Fruit fly (Drosophila melanogaster) whole organism, embryonic: Measurements from ENCODE around the gene Dpm2.

Experiments used
- Ada2b ChIP-seq: fragments of 200-800 bp; sonication (Bioruptor generic); IDR thresholded peaks from 2 replicates; pipeline ENCODE4 v1.3.6; 2022; ENCODE audit warnings: missing biosample characterization, missing genetic modification characterization
- Adf1 ChIP-seq: fragments of 200-800 bp; sonication (Bioruptor generic); IDR thresholded peaks from 2 replicates; pipeline ENCODE4 v1.3.6; 2022; ENCODE audit warnings: missing biosample characterization, missing genetic modification characterization
- Atf-2 ChIP-seq: fragments of 200-800 bp; sonication (Bioruptor generic); optimal IDR thresholded peaks from 2 replicates; lab custom pipeline; 2016; ENCODE audit warnings: missing biosample characterization, missing genetic modification characterization
- CG10147 ChIP-seq: fragments of 200-800 bp; sonication (Bioruptor generic); optimal IDR thresholded peaks from 2 replicates; lab custom pipeline; 2019; ENCODE audit warnings: missing biosample characterization, mild to moderate bottlenecking, missing genetic modification characterization, moderate library complexity
- CG1024 ChIP-seq: fragments of 200-800 bp; sonication (Bioruptor generic); IDR thresholded peaks from 2 replicates; pipeline ENCODE4 v1.3.6; 2022; ENCODE audit warnings: missing biosample characterization, missing genetic modification characterization
- CG12071 ChIP-seq: fragments of 200-800 bp; sonication (Bioruptor generic); optimal IDR thresholded peaks from 3 replicates; lab custom pipeline; 2018; ENCODE audit warnings: missing biosample characterization, mild to moderate bottlenecking, missing genetic modification characterization
- CG1233 ChIP-seq: fragments of 200-800 bp; sonication (Bioruptor generic); optimal IDR thresholded peaks from 4 replicates; lab custom pipeline; 2018; ENCODE audit warnings: missing biosample characterization, mild to moderate bottlenecking, missing genetic modification characterization
- CG13123 ChIP-seq: fragments of 200-800 bp; sonication (Bioruptor generic); optimal IDR thresholded peaks from 2 replicates; lab custom pipeline; 2016; ENCODE audit warnings: missing biosample characterization, missing genetic modification characterization
- CG13624 ChIP-seq: fragments of 200-800 bp; sonication (Bioruptor generic); optimal IDR thresholded peaks from 2 replicates; lab custom pipeline; 2016; ENCODE audit warnings: missing biosample characterization, missing genetic modification characterization
- CG13775 ChIP-seq: fragments of 200-800 bp; sonication (Bioruptor generic); optimal IDR thresholded peaks from 3 replicates; lab custom pipeline; 2017; ENCODE audit warnings: missing biosample characterization, mild to moderate bottlenecking, missing genetic modification characterization
- CG14050 ChIP-seq: fragments of 200-800 bp; sonication (Bioruptor generic); IDR thresholded peaks from 3 replicates; pipeline ENCODE4 v1.3.6; 2022; ENCODE audit warnings: missing biosample characterization, missing genetic modification characterization
- CG15269 ChIP-seq: fragments of 200-800 bp; sonication (Bioruptor generic); optimal IDR thresholded peaks from 2 replicates; lab custom pipeline; 2018; ENCODE audit warnings: missing biosample characterization, mild to moderate bottlenecking, missing genetic modification characterization, moderate library complexity
- CG17612 ChIP-seq: fragments of 200-800 bp; sonication (Bioruptor generic); IDR thresholded peaks from 2 replicates; pipeline ENCODE4 v1.3.6; 2022; ENCODE audit warnings: missing biosample characterization, missing genetic modification characterization
- CG17829 ChIP-seq: fragments of 200-800 bp; optimal IDR thresholded peaks from 2 replicates; lab custom pipeline; 2019; ENCODE audit warnings: missing biosample characterization, mild to moderate bottlenecking, missing genetic modification characterization, moderate library complexity
- CG2199 ChIP-seq: fragments of 200-800 bp; sonication (Bioruptor generic); IDR thresholded peaks from 3 replicates; pipeline ENCODE4 v1.3.6; 2022; ENCODE audit warnings: missing biosample characterization, missing genetic modification characterization
- CG33557 ChIP-seq: fragments of 200-800 bp; sonication (Bioruptor generic); optimal IDR thresholded peaks from 2 replicates; lab custom pipeline; 2019; ENCODE audit warnings: missing biosample characterization, mild to moderate bottlenecking, missing genetic modification characterization, moderate library complexity
- CG4282 ChIP-seq: fragments of 200-800 bp; sonication (Bioruptor generic); optimal IDR thresholded peaks from 2 replicates; lab custom pipeline; 2016; ENCODE audit warnings: missing biosample characterization, missing genetic modification characterization
- CG4404 ChIP-seq: fragments of 200-800 bp; sonication (Bioruptor generic); IDR thresholded peaks from 2 replicates; pipeline ENCODE4 v1.3.6; 2022; ENCODE audit warnings: missing biosample characterization, missing genetic modification characterization
- CG5180 ChIP-seq: fragments of 200-800 bp; sonication (Bioruptor generic); optimal IDR thresholded peaks from 3 replicates; lab custom pipeline; 2017; ENCODE audit warnings: missing biosample characterization, missing genetic modification characterization, mild to moderate bottlenecking, moderate library complexity, missing genetic modification reagents
- CG5245 ChIP-seq: fragments of 200-800 bp; sonication (Bioruptor generic); optimal IDR thresholded peaks from 3 replicates; lab custom pipeline; 2016; ENCODE audit warnings: missing biosample characterization, missing genetic modification characterization
- CG6272 ChIP-seq: fragments of 200-800 bp; sonication (Bioruptor generic); IDR thresholded peaks from 2 replicates; pipeline ENCODE4 v1.3.6; 2022; ENCODE audit warnings: missing biosample characterization, missing genetic modification characterization
- CG6654 ChIP-seq: fragments of 200-800 bp; sonication (Bioruptor generic); optimal IDR thresholded peaks from 2 replicates; lab custom pipeline; 2017; ENCODE audit warnings: missing biosample characterization, mild to moderate bottlenecking, missing genetic modification characterization
- CG7928 ChIP-seq: fragments of 200-800 bp; sonication (Bioruptor generic); optimal IDR thresholded peaks from 2 replicates; lab custom pipeline; 2017; ENCODE audit warnings: missing biosample characterization, mild to moderate bottlenecking, missing genetic modification characterization
- CG9609 ChIP-seq: fragments of 200-800 bp; sonication (Bioruptor generic); optimal IDR thresholded peaks from 3 replicates; lab custom pipeline; 2016; ENCODE audit warnings: missing biosample characterization, missing genetic modification characterization
- D19B ChIP-seq: fragments of 200-800 bp; sonication (Bioruptor generic); optimal IDR thresholded peaks from 2 replicates; lab custom pipeline; 2017; ENCODE audit warnings: missing biosample characterization, mild to moderate bottlenecking, missing genetic modification characterization
- Drgx ChIP-seq: fragments of 200-800 bp; sonication (Bioruptor generic); IDR thresholded peaks from 2 replicates; pipeline ENCODE4 v1.3.6; 2022; ENCODE audit warnings: missing biosample characterization, missing genetic modification characterization
- H15 ChIP-seq: fragments of 200-800 bp; sonication (Bioruptor generic); IDR thresholded peaks from 3 replicates; pipeline ENCODE4 v1.3.6; 2022; ENCODE audit warnings: missing biosample characterization, missing genetic modification characterization
- Hand ChIP-seq: fragments of 200-800 bp; sonication (Bioruptor generic); optimal IDR thresholded peaks from 2 replicates; lab custom pipeline; 2017; ENCODE audit warnings: mild to moderate bottlenecking, missing biosample characterization, missing genetic modification reagents, missing genetic modification characterization
- Hr78 ChIP-seq, 2 experiments: fragments of 200-800 bp in 1 of 2; fragments of >200 bp in 1 of 2; sonication (Bioruptor generic) in 1 of 2; optimal IDR thresholded peaks; 2 replicates each; lab custom pipeline; 2017 to 2019; ENCODE audit warnings: missing biosample characterization in 2 of 2, missing genetic modification characterization in 2 of 2, mild to moderate bottlenecking in 1 of 2, moderate library complexity in 1 of 2
- Kr ChIP-seq: fragments of 200-800 bp; sonication (Bioruptor generic); optimal IDR thresholded peaks from 2 replicates; lab custom pipeline; 2017; ENCODE audit warnings: missing biosample characterization, mild to moderate bottlenecking, missing genetic modification characterization
- Lpt ChIP-seq: fragments of >200 bp; optimal IDR thresholded peaks from 2 replicates; lab custom pipeline; 2018; ENCODE audit warnings: missing biosample characterization, missing genetic modification characterization
- Mes4 ChIP-seq: fragments of 200-800 bp; sonication (Bioruptor generic); optimal IDR thresholded peaks from 2 replicates; lab custom pipeline; 2016; ENCODE audit warnings: missing biosample characterization, missing genetic modification characterization
- PHDP ChIP-seq: fragments of 200-800 bp; sonication (Bioruptor generic); optimal IDR thresholded peaks from 3 replicates; lab custom pipeline; 2018; ENCODE audit warnings: missing biosample characterization, mild to moderate bottlenecking, missing genetic modification characterization, moderate library complexity
- Ravus ChIP-seq: fragments of 200-800 bp; sonication (Bioruptor generic); IDR thresholded peaks from 2 replicates; pipeline ENCODE4 v1.3.6; 2022; ENCODE audit warnings: missing biosample characterization, missing genetic modification characterization
- Sry-β ChIP-seq: fragments of 200-800 bp; sonication (Bioruptor generic); optimal IDR thresholded peaks from 2 replicates; lab custom pipeline; 2018; ENCODE audit warnings: missing biosample characterization, mild to moderate bottlenecking, missing genetic modification characterization, moderate library complexity
- Xbp1 ChIP-seq: fragments of 200-800 bp; sonication (Bioruptor generic); optimal IDR thresholded peaks from 3 replicates; lab custom pipeline; 2016; ENCODE audit warnings: missing biosample characterization, mild to moderate bottlenecking, missing genetic modification characterization
- ara ChIP-seq: fragments of 200-800 bp; sonication (Bioruptor generic); IDR thresholded peaks from 2 replicates; pipeline ENCODE4 v1.3.6; 2022; ENCODE audit warnings: missing biosample characterization, missing genetic modification characterization
- ato ChIP-seq: fragments of 200-800 bp; sonication (Bioruptor generic); IDR thresholded peaks from 2 replicates; pipeline ENCODE4 v1.3.6; 2022; ENCODE audit warnings: missing biosample characterization, missing genetic modification characterization; ENCODE audit not compliant: partially characterized antibody
- br ChIP-seq: fragments of >200 bp; optimal IDR thresholded peaks from 2 replicates; lab custom pipeline; 2017
- danr ChIP-seq: fragments of 200-800 bp; sonication (Bioruptor generic); IDR thresholded peaks from 2 replicates; pipeline ENCODE4 v1.3.6; 2022; ENCODE audit warnings: missing biosample characterization, missing genetic modification characterization
- dysf ChIP-seq: fragments of 200-800 bp; sonication (Bioruptor generic); IDR thresholded peaks from 3 replicates; pipeline ENCODE4 v1.3.6; 2022; ENCODE audit warnings: missing biosample characterization, missing genetic modification characterization
- lov ChIP-seq, 2 experiments: fragments of 200-800 bp in 1 of 2; fragments of >200 bp in 1 of 2; sonication (Bioruptor generic) in 1 of 2; IDR thresholded peaks in 1 of 2; optimal IDR thresholded peaks in 1 of 2; 2 replicates in 1 of 2; 3 replicates in 1 of 2; pipeline versions ENCODE4 v1.3.6 to Lab custom; 2017 to 2022; ENCODE audit warnings: missing biosample characterization in 1 of 2, missing genetic modification characterization in 1 of 2
- oc ChIP-seq: fragments of 200-800 bp; sonication (Bioruptor generic); optimal IDR thresholded peaks from 2 replicates; lab custom pipeline; 2018; ENCODE audit warnings: missing biosample characterization, mild to moderate bottlenecking, missing genetic modification characterization, moderate library complexity
- row ChIP-seq: fragments of 200-800 bp; sonication (Bioruptor generic); IDR thresholded peaks from 3 replicates; pipeline ENCODE4 v1.3.6; 2022; ENCODE audit warnings: missing biosample characterization, missing genetic modification characterization
- tap ChIP-seq: fragments of 200-800 bp; optimal IDR thresholded peaks from 3 replicates; lab custom pipeline; 2019; ENCODE audit warnings: missing biosample characterization, mild to moderate bottlenecking, missing genetic modification characterization, moderate library complexity
- tgo ChIP-seq: fragments of 200-800 bp; sonication (Bioruptor generic); IDR thresholded peaks from 3 replicates; pipeline ENCODE4 v1.3.6; 2022; ENCODE audit warnings: missing biosample characterization, missing genetic modification characterization
- tio ChIP-seq: fragments of 200-800 bp; sonication (Bioruptor generic); optimal IDR thresholded peaks from 2 replicates; lab custom pipeline; 2017; ENCODE audit warnings: missing biosample characterization, missing genetic modification characterization, inconsistent platforms
- trh ChIP-seq: fragments of 200-800 bp; sonication (Bioruptor generic); optimal IDR thresholded peaks from 2 replicates; lab custom pipeline; 2016; ENCODE audit warnings: missing biosample characterization, missing genetic modification characterization
- ttk ChIP-seq: fragments of 200-800 bp; sonication (Bioruptor generic); IDR thresholded peaks from 2 replicates; pipeline ENCODE4 v2.1.2; 2022; ENCODE audit warnings: missing biosample characterization, missing genetic modification characterization
- unpg ChIP-seq: fragments of 200-800 bp; sonication (Bioruptor generic); optimal IDR thresholded peaks from 3 replicates; lab custom pipeline; 2018; ENCODE audit warnings: missing biosample characterization, mild to moderate bottlenecking, missing genetic modification characterization, moderate library complexity
- zen ChIP-seq: fragments of 200-800 bp; sonication (Bioruptor generic); optimal IDR thresholded peaks from 3 replicates; lab custom pipeline; 2018; ENCODE audit warnings: missing biosample characterization, mild to moderate bottlenecking, missing genetic modification characterization, moderate library complexity

Dpm2 gene

dm6 chr3L:3303087-3303526 is 16.2 kb upstream of the Dpm2 start, which contains the start of gene CG14968 (continued):
- TF ChIP-seq Sry-β (GFP tag; lab: Kevin White, UChicago) (peak; percentile 93), danr (GFP tag; lab: Robert Waterston, UW) (peak; percentile 81), PHDP (peak; percentile 97), Hr78 (GFP tag; optimal IDR thresholded peaks at IDR 0.05; lab: Kevin White, UChicago) (peak in 1 of 2 experiments; percentile 78), CG6272 (GFP tag; lab: Robert Waterston, UW) (peak; percentile 91), br (lab: Kevin White, UChicago) (no peak), CG13775 (peak; percentile 88), Kr (no peak), unpg (peak; percentile 95), Drgx (GFP tag; lab: Robert Waterston, UW) (peak; percentile 95), CG7928 (GFP tag; lab: Kevin White, UChicago) (peak; percentile 70), Adf1 (peak; percentile 84), zen (tag; lab: Kevin White, UChicago) (peak; percentile 87), CG6654 (GFP tag; lab: Kevin White, UChicago) (peak; percentile 74), lov (optimal IDR thresholded peaks at IDR 0.05; lab: Kevin White, UChicago) (no peak), lov (GFP tag; IDR thresholded peaks at IDR 0.05; lab: Robert Waterston, UW) (peak; percentile 93), Atf-2 (GFP tag; lab: Kevin White, UChicago) (peak; percentile 57), CG5245 (GFP tag; lab: Kevin White, UChicago) (peak; percentile 80), CG4282 (GFP tag; lab: Kevin White, UChicago) (no peak), Ada2b (GFP tag; lab: Robert Waterston, UW) (peak; percentile 95), row (GFP tag; lab: Robert Waterston, UW) (peak; percentile 96), CG17612 (GFP tag; lab: Robert Waterston, UW) (peak; percentile 87), tio (peak; percentile 84), CG33557 (peak; percentile 69), CG13123 (GFP tag; lab: Kevin White, UChicago) (peak; percentile 85), CG14050 (GFP tag; lab: Robert Waterston, UW) (peak; percentile 97), Hand (GFP tag; lab: Kevin White, UChicago) (peak; percentile 86), CG10147 (peak; percentile 96), CG5180 (GFP tag; lab: Kevin White, UChicago) (peak; percentile 80), CG1024 (GFP tag; lab: Robert Waterston, UW) (peak; percentile 90), CG13624 (GFP tag; lab: Kevin White, UChicago) (peak; percentile 79), ara (GFP tag; lab: Robert Waterston, UW) (peak; percentile 95), trh (GFP tag; lab: Kevin White, UChicago) (peak; percentile 86), tgo (peak; percentile 96), tap (tag; lab: Kevin White, UChicago) (peak; percentile 91), dysf (GFP tag; lab: Robert Waterston, UW) (peak; percentile 97), oc (tag; lab: Kevin White, UChicago) (peak; percentile 94), ttk (GFP tag; lab: Robert Waterston, UW) (peak; percentile 96), CG9609 (GFP tag; lab: Kevin White, UChicago) (peak; percentile 43), Mes4 (GFP tag; lab: Kevin White, UChicago) (no peak), Lpt (no peak), H15 (GFP tag; lab: Robert Waterston, UW) (peak; percentile 93), CG17829 (tag; lab: Kevin White, UChicago) (peak; percentile 91), CG2199 (peak; percentile 81; the same call in 2 of the 3 replicates), ato (GFP tag; lab: Robert Waterston, UW) (no peak), CG15269 (tag; lab: Kevin White, UChicago) (peak; percentile 97), CG12071 (peak; percentile 88), CG4404 (peak; percentile 80), Xbp1 (GFP tag; lab: Kevin White, UChicago) (peak; percentile 93), D19B (GFP tag; lab: Kevin White, UChicago) (peak; percentile 88), Ravus (peak; percentile 86), CG1233 (GFP tag; lab: Kevin White, UChicago) (peak; percentile 92)
